Worm (Caenorhabditis elegans): ENCODE results near the gene gpla-1.

gpla-1 gene

ce11 chrV:11937710-11938109, at the start of gene gpla-1:
Gene gpla-1 (minus strand): TSS chrV:11937810.
- TF ChIP-seq ceh-22 (tag; optimal IDR thresholded peaks at IDR 0.05) = no peak
- TF ChIP-seq ceh-34 (tag; optimal IDR thresholded peaks at IDR 0.05) = no peak
- no peak for TF ChIP-seq tbx-2 (tag; optimal IDR thresholded peaks at IDR 0.05)
- no peak for TF ChIP-seq gmeb-2 (tag; optimal IDR thresholded peaks at IDR 0.05)
- TF ChIP-seq ref-2 (tag; optimal IDR thresholded peaks at IDR 0.05) = no peak
- TF ChIP-seq ceh-45 (GFP tag; IDR thresholded peaks at IDR 0.05) = no peak

ce11 chrV:11986078-11986869, 48.7 kb upstream of the gpla-1 start:
- TF ChIP-seq unc-42 (tag; optimal IDR thresholded peaks at IDR 0.05) = peak; percentile 96
- TF ChIP-seq ceh-22 (tag; optimal IDR thresholded peaks at IDR 0.05) = no peak

DNA sequence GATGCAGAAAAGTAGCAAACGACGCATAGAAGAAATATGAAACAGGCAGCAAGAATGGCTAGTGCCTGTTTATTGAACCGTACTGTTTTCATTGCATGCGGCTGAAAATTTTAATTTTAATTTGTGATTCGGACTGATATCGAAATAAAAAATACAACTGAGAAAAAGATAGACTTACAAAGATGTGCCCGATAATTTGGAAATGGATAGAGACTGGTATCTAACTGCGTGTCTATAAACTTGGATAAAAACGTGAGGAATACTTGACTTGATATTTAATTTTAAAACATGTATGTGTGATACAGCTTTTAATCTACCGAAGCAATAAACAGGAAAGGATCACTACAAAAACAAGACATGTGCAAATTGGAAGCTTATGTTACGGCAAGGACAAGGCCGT, 47.8 kb upstream of the gpla-1 start, which contains the start of gene mans-2:
Gene mans-2, minus strand, starts transcription at position 101 of the 400 bp plus-strand sequence.
- no peak for TF ChIP-seq ahr-1 (tag; optimal IDR thresholded peaks at IDR 0.05)
- no peak for TF ChIP-seq sox-2 (GFP tag; IDR thresholded peaks at IDR 0.05)
- TF ChIP-seq pros-1 (tag; optimal IDR thresholded peaks at IDR 0.05) = no peak
- TF ChIP-seq pha-4 (tag; optimal IDR thresholded peaks at IDR 0.05) = no peak
- no peak for TF ChIP-seq rnt-1 (tag; optimal IDR thresholded peaks at IDR 0.05)
- no peak for TF ChIP-seq pat-9 (tag; optimal IDR thresholded peaks at IDR 0.05)
- no peak for TF ChIP-seq odd-2 (tag; optimal IDR thresholded peaks at IDR 0.05)
- TF ChIP-seq C38D4.7 (GFP tag; optimal IDR thresholded peaks at IDR 0.05) = no peak
- TF ChIP-seq zip-5 (tag; optimal IDR thresholded peaks at IDR 0.05) = no peak
- no peak for TF ChIP-seq ceh-31 (tag; optimal IDR thresholded peaks at IDR 0.05)
- no peak for TF ChIP-seq hlh-30 (tag; optimal IDR thresholded peaks at IDR 0.05; ENCODE audit: insufficient read depth)
- no peak for TF ChIP-seq ttx-3 (tag; optimal IDR thresholded peaks at IDR 0.05)

- TF ChIP-seq sox-2 (GFP tag; IDR thresholded peaks at IDR 0.05) = no peak
- TF ChIP-seq pat-9 (tag; optimal IDR thresholded peaks at IDR 0.05) = no peak
- peak; percentile 42 for TF ChIP-seq ceh-31 (tag; optimal IDR thresholded peaks at IDR 0.05)
- no peak for TF ChIP-seq ceh-24 (tag; optimal IDR thresholded peaks at IDR 0.05)
- no peak for TF ChIP-seq ztf-16 (tag; optimal IDR thresholded peaks at IDR 0.05)
- TF ChIP-seq ceh-34 (tag; optimal IDR thresholded peaks at IDR 0.05) = peak; percentile 41
- no peak for TF ChIP-seq nhr-232 (tag; optimal IDR thresholded peaks at IDR 0.05)
- no peak for TF ChIP-seq mec-3 (tag; optimal IDR thresholded peaks at IDR 0.05; ENCODE audit: borderline replicate concordance)
- no peak for TF ChIP-seq tbx-2 (tag; optimal IDR thresholded peaks at IDR 0.05)
- peak; percentile 18 for TF ChIP-seq ama-1 (optimal IDR thresholded peaks at IDR 0.05)
- TF ChIP-seq nfya-1 (tag; optimal IDR thresholded peaks at IDR 0.05) = peak; percentile 48
- no peak for TF ChIP-seq pqm-1 (tag; optimal IDR thresholded peaks at IDR 0.05)
- peak; percentile 41 for TF ChIP-seq elt-2 (tag; optimal IDR thresholded peaks at IDR 0.05)
These were observed 44.7 kb upstream of the gpla-1 start, which contains the start of gene rpt-1 for ce11 chrV:11982309-11982708. Gene rpt-1 (minus strand): TSS chrV:11982397.

ce11 chrV:11979673-11980561, 42.3 kb upstream of the gpla-1 start, which contains the start of gene snr-4:
Gene snr-4 (minus strand): TSS chrV:11979723.
- TF ChIP-seq sox-2 (GFP tag; IDR thresholded peaks at IDR 0.05) (peak; percentile 85), ceh-22 (tag; optimal IDR thresholded peaks at IDR 0.05) (no peak), fax-1 (tag; optimal IDR thresholded peaks at IDR 0.05) (peak; percentile 2), ama-1 (optimal IDR thresholded peaks at IDR 0.05) (peak; percentile 93), hlh-8 (tag; optimal IDR thresholded peaks at IDR 0.05) (no peak), pha-4 (tag; optimal IDR thresholded peaks at IDR 0.05) (no peak), hlh-30 (tag; optimal IDR thresholded peaks at IDR 0.05; ENCODE audit: insufficient read depth) (peak; percentile 73), ztf-16 (tag; optimal IDR thresholded peaks at IDR 0.05) (peak; percentile 15), dve-1 (tag; optimal IDR thresholded peaks at IDR 0.05) (peak; percentile 67), fkh-6 (tag; optimal IDR thresholded peaks at IDR 0.05) (no peak), tbx-2 (tag; optimal IDR thresholded peaks at IDR 0.05) (peak; percentile 66), K09A11.1 (tag; optimal IDR thresholded peaks at IDR 0.05; ENCODE audit: insufficient read depth) (peak; percentile 10), unc-42 (tag; optimal IDR thresholded peaks at IDR 0.05) (peak; percentile 70), elt-2 (tag; optimal IDR thresholded peaks at IDR 0.05) (peak; percentile 58), ceh-31 (tag; optimal IDR thresholded peaks at IDR 0.05) (peak; percentile 51), ceh-30 (tag; optimal IDR thresholded peaks at IDR 0.05) (no peak), ceh-18 (tag; optimal IDR thresholded peaks at IDR 0.05) (peak; percentile 84), ets-4 (tag; optimal IDR thresholded peaks at IDR 0.05) (no peak), nfya-1 (tag; optimal IDR thresholded peaks at IDR 0.05) (peak; percentile 89), nhr-232 (tag; optimal IDR thresholded peaks at IDR 0.05) (no peak), rnt-1 (tag; optimal IDR thresholded peaks at IDR 0.05) (peak; percentile 69), ceh-14 (tag; optimal IDR thresholded peaks at IDR 0.05) (peak; percentile 1), ahr-1 (tag; optimal IDR thresholded peaks at IDR 0.05) (no peak), unc-3 (GFP tag; conservative IDR thresholded peaks at IDR 0.05) (no peak), unc-3 (tag; optimal IDR thresholded peaks at IDR 0.05) (peak; percentile 11), Y22D7AL.16 (tag; optimal IDR thresholded peaks at IDR 0.05) (no peak)

Measured in whole organism, late embryonic.